Worm (Caenorhabditis elegans) whole organism, L4/young adult: ENCODE measurements around the gene T04B2.8.

ENCODE experiments used
- dao-5 ChIP-seq: sonication (generic microtip); optimal IDR thresholded peaks from 2 replicates; lab custom pipeline; 2016; ENCODE audit warnings: missing genotype, missing genetic modification characterization, moderate library complexity, missing compliant biosample characterization
- him-1 ChIP-seq: sonication (generic microtip); optimal IDR thresholded peaks from 2 replicates; lab custom pipeline; 2016; ENCODE audit warnings: missing genotype, missing genetic modification reagents, missing genetic modification characterization, missing compliant biosample characterization

DNA sequence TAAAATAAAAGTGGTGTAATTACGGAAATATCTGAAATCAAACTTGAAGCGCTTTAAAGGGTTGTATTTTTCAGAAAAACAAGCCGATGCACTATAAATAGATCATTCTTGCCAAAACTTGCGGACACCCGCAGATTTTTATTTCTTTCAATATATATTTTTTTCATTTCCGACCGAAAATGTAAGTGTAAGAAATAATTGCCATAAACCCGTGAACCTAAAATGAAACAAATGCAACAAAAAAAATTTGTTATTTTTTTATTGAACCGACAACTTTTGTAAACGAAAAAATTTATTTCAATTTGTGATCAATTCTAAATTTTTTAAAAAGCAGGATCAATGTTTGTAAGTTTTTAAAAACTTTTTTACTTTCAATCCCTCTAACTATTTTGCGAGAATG is 29.8 kb upstream of the T04B2.8 start, which contains the start of gene W01B6.6:
- TF ChIP-seq him-1 (tag; lab: Kevin White, UChicago): no peak
- TF ChIP-seq dao-5 (tag; lab: Kevin White, UChicago): no peak
